Fruit fly (Drosophila melanogaster): Measurements from ENCODE around the gene VhaM9.7-a.

DNA sequence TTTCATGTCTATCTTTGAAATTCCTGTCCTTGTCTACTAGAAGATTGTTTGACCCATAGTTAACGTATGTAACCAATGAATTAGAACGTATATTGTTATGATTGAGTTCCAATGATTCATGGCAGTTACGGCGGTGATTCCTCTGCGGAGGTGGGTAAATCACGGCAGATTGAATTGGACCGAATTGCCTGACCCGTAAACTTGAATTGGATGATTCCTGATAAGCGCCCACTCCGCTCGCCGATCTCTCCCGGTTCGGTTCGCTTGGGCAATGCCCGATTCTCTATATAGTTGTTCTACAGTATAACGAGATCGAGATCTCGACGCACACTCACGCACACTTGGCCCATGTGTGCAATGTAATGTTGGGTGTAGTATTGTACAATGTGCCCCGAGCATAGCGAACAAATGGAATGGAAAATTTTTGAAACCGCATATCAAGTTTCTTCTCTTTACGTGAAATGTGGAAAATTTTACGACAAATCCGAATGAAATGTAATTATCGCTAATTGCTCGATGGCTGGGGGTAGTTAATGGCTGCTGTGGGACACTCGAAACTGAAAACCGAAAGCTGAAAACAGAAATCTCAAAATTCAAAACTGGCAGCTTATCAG is 31.0 kb upstream of the VhaM9.7-a start:
- no peak for TF ChIP-seq fd96Ca (GFP tag; IDR thresholded peaks at IDR 0.05)
- TF ChIP-seq gl (tag; optimal IDR thresholded peaks at IDR 0.05), result no peak
